Worm (Caenorhabditis elegans) whole organism, midembryonic: Measurements from ENCODE around the gene F10C1.23.

Source experiments
- T22C8.4 ChIP-seq: fragments of 200-800 bp; sonication (Bioruptor generic); IDR thresholded peaks from 2 replicates; pipeline ENCODE4 v1.3.6; 2022; ENCODE audit warnings: missing genetic modification characterization, missing compliant biosample characterization
- ref-1 ChIP-seq: fragments of 200-800 bp; sonication (Bioruptor generic); conservative IDR thresholded peaks from 2 replicates; pipeline ENCODE4 v1.3.6; 2022; ENCODE audit warnings: missing genetic modification reagents, missing genetic modification characterization, missing compliant biosample characterization
- ztf-23 ChIP-seq: fragments of 200-800 bp; sonication (Bioruptor generic); IDR thresholded peaks from 2 replicates; pipeline ENCODE4 v1.3.6; 2022; ENCODE audit warnings: missing genetic modification reagents, missing genetic modification characterization, missing compliant biosample characterization

ce11 chrII:5751353-5751752 is 6.5 kb upstream of the F10C1.23 start:
- no peak for TF ChIP-seq ztf-23 (GFP tag; lab: Robert Waterston, UW)
- no peak for TF ChIP-seq ref-1 (GFP tag; lab: Robert Waterston, UW)
- no peak for TF ChIP-seq T22C8.4
